Fruit fly (Drosophila melanogaster): ENCODE data around the gene tefu.
A peak's percentile ranks its signal among the peaks of the same experiment; 100 is the strongest.

tefu gene

dm6 chr3R:15246601-15247000, 4.6 kb upstream of the tefu start (continued):
- peak; percentile 14 for TF ChIP-seq CG2120 (GFP tag; optimal IDR thresholded peaks at IDR 0.05)
- TF ChIP-seq fd96Cb (tag; optimal IDR thresholded peaks at IDR 0.05): no peak
- peak; percentile 23 for TF ChIP-seq lbe (GFP tag; optimal IDR thresholded peaks at IDR 0.05)
- TF ChIP-seq exex (tag; optimal IDR thresholded peaks at IDR 0.05): peak; percentile 67

- TF ChIP-seq CG14014 (GFP tag; IDR thresholded peaks at IDR 0.05) (no peak), br (optimal IDR thresholded peaks at IDR 0.05) (no peak), CG10321 (GFP tag; IDR thresholded peaks at IDR 0.05) (peak; percentile 97), zfh2 (GFP tag; optimal IDR thresholded peaks at IDR 0.05) (no peak), D19B (GFP tag; optimal IDR thresholded peaks at IDR 0.05) (no peak), Elba2 (GFP tag; optimal IDR thresholded peaks at IDR 0.05) (no peak), CG7372 (GFP tag; IDR thresholded peaks at IDR 0.05) (no peak), Kr (GFP tag; optimal IDR thresholded peaks at IDR 0.05) (peak; percentile 30), tio (GFP tag; optimal IDR thresholded peaks at IDR 0.05) (no peak), CG15479 (GFP tag; optimal IDR thresholded peaks at IDR 0.05) (peak; percentile 82), Asciz (GFP tag; optimal IDR thresholded peaks at IDR 0.05) (no peak), CG11085 (GFP tag; IDR thresholded peaks at IDR 0.05) (no peak), Stat92E (GFP tag; optimal IDR thresholded peaks at IDR 0.05) (no peak), bab2 (GFP tag; optimal IDR thresholded peaks at IDR 0.05) (no peak), CG2678 (tag; optimal IDR thresholded peaks at IDR 0.05) (no peak), CG32532 (GFP tag; IDR thresholded peaks at IDR 0.05) (no peak), MESR4 (GFP tag; optimal IDR thresholded peaks at IDR 0.05) (no peak), chif (GFP tag; optimal IDR thresholded peaks at IDR 0.05) (no peak), Usf (GFP tag; optimal IDR thresholded peaks at IDR 0.05) (no peak), CG31224 (GFP tag; IDR thresholded peaks at IDR 0.05) (no peak), CG11093 (GFP tag; IDR thresholded peaks at IDR 0.05) (no peak), zen (tag; optimal IDR thresholded peaks at IDR 0.05) (no peak), dpn (GFP tag; optimal IDR thresholded peaks at IDR 0.05) (no peak), NFAT (GFP tag; IDR thresholded peaks at IDR 0.05) (peak; percentile 63; the same call in 1 of the 2 replicates), CG1647 (GFP tag; optimal IDR thresholded peaks at IDR 0.05) (no peak), CoRest (tag; optimal IDR thresholded peaks at IDR 0.05) (no peak), cas (GFP tag; IDR thresholded peaks at IDR 0.05) (no peak), NC2α (GFP tag; optimal IDR thresholded peaks at IDR 0.05) (no peak), CG2202 (tag; optimal IDR thresholded peaks at IDR 0.05) (no peak), peb (GFP tag; IDR thresholded peaks at IDR 0.05) (no peak), Dp (GFP tag; optimal IDR thresholded peaks at IDR 0.05) (peak; percentile 6), CG7556 (GFP tag; optimal IDR thresholded peaks at IDR 0.05) (no peak), CG11695 (GFP tag; IDR thresholded peaks at IDR 0.05) (no peak), Dfd (GFP tag; optimal IDR thresholded peaks at IDR 0.05) (no peak), HmgD (GFP tag; optimal IDR thresholded peaks at IDR 0.05) (no peak), Doc3 (GFP tag; IDR thresholded peaks at IDR 0.05; ENCODE audit: partially characterized antibody) (no peak), Gsc (GFP tag; IDR thresholded peaks at IDR 0.05) (no peak), CG2199 (GFP tag; IDR thresholded peaks at IDR 0.05) (0 out of 3 replicates have a peak, but pooled peaks have one; percentile 37), Atf6 (GFP tag; IDR thresholded peaks at IDR 0.05) (no peak), lilli (GFP tag; optimal IDR thresholded peaks at IDR 0.05) (peak; percentile 30), sc (optimal IDR thresholded peaks at IDR 0.05) (no peak), sc (GFP tag; optimal IDR thresholded peaks at IDR 0.05) (no peak), Mad (GFP tag; optimal IDR thresholded peaks at IDR 0.05) (no peak), Opbp (GFP tag; IDR thresholded peaks at IDR 0.05; ENCODE audit: partially characterized antibody) (0 out of 3 replicates have a peak, but pooled peaks have one; percentile 9), sim (GFP tag; IDR thresholded peaks at IDR 0.05) (no peak), CG2120 (GFP tag; optimal IDR thresholded peaks at IDR 0.05) (no peak), Atf-2 (GFP tag; optimal IDR thresholded peaks at IDR 0.05) (no peak), trh (GFP tag; optimal IDR thresholded peaks at IDR 0.05) (no peak)
These were observed 1.4 kb upstream of the tefu start for dm6 chr3R:15243452-15243851.

Data from whole organism, embryonic.